Worm (Caenorhabditis elegans): ENCODE measurements around the gene col-87.

The col-87 gene

DNA sequence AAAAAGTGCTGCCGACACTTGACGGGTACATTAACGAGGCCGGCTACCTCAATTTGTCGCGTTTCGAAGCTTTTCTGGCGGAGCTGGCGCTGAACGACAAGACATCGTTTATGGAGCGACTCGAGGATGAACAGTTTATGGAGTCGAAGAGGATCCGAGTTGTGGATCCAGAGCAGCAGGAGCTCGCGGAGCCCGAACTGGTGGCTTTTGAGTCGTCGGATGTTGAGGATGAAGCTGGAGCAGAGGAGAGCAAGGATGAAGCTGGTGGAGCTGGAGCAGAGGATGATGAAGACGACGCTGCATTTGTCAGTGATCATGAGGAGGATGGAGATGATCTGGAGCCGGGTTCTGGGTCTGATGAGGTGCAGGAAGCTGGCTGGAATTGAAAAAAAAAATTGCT, 19.7 kb downstream of the col-87 start:
- TF ChIP-seq ceh-45 (GFP tag; IDR thresholded peaks at IDR 0.05) (no peak), tbx-7 (tag; optimal IDR thresholded peaks at IDR 0.05) (no peak), mec-3 (tag; optimal IDR thresholded peaks at IDR 0.05; ENCODE audit: borderline replicate concordance) (peak; percentile 25)

DNA sequence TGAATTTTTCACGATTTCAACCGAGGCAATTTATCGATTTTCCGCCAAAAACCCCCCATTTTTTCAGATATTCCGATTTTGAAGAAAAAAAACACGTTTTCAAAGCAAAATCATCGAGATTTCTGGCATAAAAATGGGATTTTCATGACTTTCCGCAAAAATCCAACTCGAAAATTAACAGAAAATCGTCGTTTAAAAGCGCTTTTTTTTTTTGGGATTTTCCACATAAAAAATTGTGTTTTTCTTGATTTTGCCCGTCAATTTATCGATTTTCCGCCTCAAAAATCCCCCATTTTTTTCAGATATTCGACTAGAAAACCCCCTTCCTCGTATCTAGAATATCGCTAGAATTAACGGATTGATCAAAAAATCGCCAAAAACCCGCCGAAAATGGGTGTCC, 25.9 kb downstream of the col-87 start, which contains the start of gene xrn-1:
TSS of gene xrn-1 (plus strand) at position 301 of the 400 bp plus-strand sequence.
- no peak for TF ChIP-seq ceh-24 (tag; optimal IDR thresholded peaks at IDR 0.05)
- no peak for TF ChIP-seq elt-2 (tag; optimal IDR thresholded peaks at IDR 0.05)
- TF ChIP-seq sdc-2 (tag; optimal IDR thresholded peaks at IDR 0.05) = no peak
- no peak for TF ChIP-seq fkh-10 (GFP tag; optimal IDR thresholded peaks at IDR 0.05)
- no peak for TF ChIP-seq eyg-1 (tag; optimal IDR thresholded peaks at IDR 0.05)
- no peak for TF ChIP-seq K09A11.1 (tag; optimal IDR thresholded peaks at IDR 0.05; ENCODE audit: insufficient read depth)
- no peak for TF ChIP-seq dmd-4 (tag; optimal IDR thresholded peaks at IDR 0.05; ENCODE audit: borderline replicate concordance)
- no peak for TF ChIP-seq ceh-18 (tag; optimal IDR thresholded peaks at IDR 0.05)
- TF ChIP-seq ceh-14 (tag; optimal IDR thresholded peaks at IDR 0.05) = no peak
- no peak for TF ChIP-seq tbx-7 (tag; optimal IDR thresholded peaks at IDR 0.05)
- TF ChIP-seq ceh-48 (tag; optimal IDR thresholded peaks at IDR 0.05) = no peak
- no peak for TF ChIP-seq rnt-1 (tag; optimal IDR thresholded peaks at IDR 0.05)
- TF ChIP-seq fkh-6 (tag; optimal IDR thresholded peaks at IDR 0.05) = no peak
- no peak for TF ChIP-seq ceh-30 (tag; optimal IDR thresholded peaks at IDR 0.05)
- TF ChIP-seq unc-86 (tag; optimal IDR thresholded peaks at IDR 0.05) = no peak
- no peak for TF ChIP-seq C08G9.2 (tag; optimal IDR thresholded peaks at IDR 0.05)
- TF ChIP-seq ceh-6 (GFP tag; optimal IDR thresholded peaks at IDR 0.05) = no peak
- no peak for TF ChIP-seq ets-4 (tag; optimal IDR thresholded peaks at IDR 0.05)
- no peak for TF ChIP-seq C38D4.7 (GFP tag; optimal IDR thresholded peaks at IDR 0.05)

DNA sequence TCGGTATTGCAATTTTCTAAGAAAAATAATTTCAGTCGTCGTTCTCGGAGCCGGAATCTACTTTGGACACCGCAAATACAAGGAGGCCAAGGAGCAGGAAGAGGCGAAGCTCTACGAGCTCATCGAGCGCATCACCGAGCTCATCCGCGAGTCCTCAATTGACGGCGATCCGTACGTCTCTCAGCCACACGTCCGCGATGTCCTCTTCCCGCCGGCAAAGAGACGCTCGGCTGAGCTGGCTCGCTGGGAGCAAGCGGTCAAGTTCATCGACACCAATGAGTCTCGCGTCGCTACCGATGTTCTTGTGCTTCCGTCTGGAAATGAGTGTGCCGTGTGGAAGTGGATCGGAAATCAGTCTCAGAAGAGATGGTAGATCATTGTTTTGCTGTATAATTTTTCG, 29.0 kb downstream of the col-87 start:
- TF ChIP-seq hlh-30 (tag; optimal IDR thresholded peaks at IDR 0.05; ENCODE audit: insufficient read depth) = no peak
- TF ChIP-seq unc-42 (tag; optimal IDR thresholded peaks at IDR 0.05) = no peak
- TF ChIP-seq pros-1 (tag; optimal IDR thresholded peaks at IDR 0.05) = no peak
- no peak for TF ChIP-seq elt-4 (tag; optimal IDR thresholded peaks at IDR 0.05)
- no peak for TF ChIP-seq dve-1 (tag; optimal IDR thresholded peaks at IDR 0.05)
- no peak for TF ChIP-seq pqm-1 (tag; optimal IDR thresholded peaks at IDR 0.05)
- no peak for TF ChIP-seq sdc-2 (tag; optimal IDR thresholded peaks at IDR 0.05)
- no peak for TF ChIP-seq ceh-34 (tag; optimal IDR thresholded peaks at IDR 0.05)
- no peak for TF ChIP-seq ceh-19 (GFP tag; optimal IDR thresholded peaks at IDR 0.05)

DNA sequence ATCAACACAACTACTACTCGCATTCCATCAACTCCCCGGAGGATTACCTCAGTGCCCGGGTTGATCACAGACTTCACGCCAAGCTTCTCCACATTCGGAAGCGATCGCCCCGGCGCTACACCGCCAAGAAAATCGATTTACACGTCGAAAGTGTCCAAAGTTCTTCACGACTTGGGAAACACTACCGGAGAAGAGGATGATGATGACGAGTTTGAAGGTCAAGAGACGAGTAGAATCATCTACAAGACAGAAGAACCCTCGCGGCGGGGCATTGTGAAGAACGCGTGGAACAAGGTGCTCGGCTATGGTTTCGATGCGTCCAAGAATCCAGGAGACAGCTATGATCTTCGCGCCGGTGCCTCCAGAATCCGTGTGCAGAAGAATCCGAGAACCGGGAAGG, 30.4 kb downstream of the col-87 start:
- no peak for TF ChIP-seq pat-9 (tag; optimal IDR thresholded peaks at IDR 0.05)
- TF ChIP-seq pha-2 (tag; optimal IDR thresholded peaks at IDR 0.05) = no peak
- TF ChIP-seq ceh-2 (tag; optimal IDR thresholded peaks at IDR 0.05) = no peak
- TF ChIP-seq ets-4 (tag; optimal IDR thresholded peaks at IDR 0.05) = no peak
- TF ChIP-seq mec-3 (tag; optimal IDR thresholded peaks at IDR 0.05; ENCODE audit: borderline replicate concordance) = no peak

DNA sequence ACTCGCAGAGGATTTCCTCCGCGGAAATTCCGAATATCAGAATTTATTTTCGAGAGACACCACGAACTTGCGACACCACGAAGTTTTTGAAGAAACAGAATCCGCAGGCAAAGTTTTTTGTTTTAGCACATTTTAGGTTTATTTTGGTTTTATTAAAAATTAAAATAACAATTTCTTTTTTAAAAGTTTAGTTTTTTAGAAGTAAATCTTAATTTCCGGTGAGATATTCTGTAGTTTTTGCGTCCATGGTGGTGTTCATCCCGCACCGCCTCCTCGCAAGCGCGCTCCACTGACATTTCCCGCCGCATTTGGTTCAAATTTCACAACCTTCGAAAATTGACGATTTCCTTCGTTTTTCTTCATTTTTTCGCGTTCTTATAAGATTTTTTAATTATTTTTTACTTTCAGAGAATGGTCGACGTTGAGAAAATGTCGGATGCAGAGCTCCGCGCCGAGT, 31.4 kb downstream of the col-87 start, which contains the start of gene lem-2:
TSS of gene lem-2 (plus strand) at position 407 of the 457 bp plus-strand sequence.
- TF ChIP-seq ceh-48 (tag; optimal IDR thresholded peaks at IDR 0.05) (peak; percentile 34), eyg-1 (tag; optimal IDR thresholded peaks at IDR 0.05) (peak; percentile 71), elt-4 (tag; optimal IDR thresholded peaks at IDR 0.05) (no peak), lim-6 (tag; optimal IDR thresholded peaks at IDR 0.05) (peak; percentile 89), pha-4 (tag; optimal IDR thresholded peaks at IDR 0.05) (no peak), madf-2 (tag; optimal IDR thresholded peaks at IDR 0.05) (peak; percentile 61), Y22D7AL.16 (tag; optimal IDR thresholded peaks at IDR 0.05) (peak; percentile 58), ztf-16 (tag; optimal IDR thresholded peaks at IDR 0.05) (peak; percentile 88), unc-3 (GFP tag; conservative IDR thresholded peaks at IDR 0.05) (no peak), unc-3 (tag; optimal IDR thresholded peaks at IDR 0.05) (peak; percentile 88), ceh-31 (tag; optimal IDR thresholded peaks at IDR 0.05) (peak; percentile 99), ceh-24 (tag; optimal IDR thresholded peaks at IDR 0.05) (peak; percentile 38), sox-2 (GFP tag; IDR thresholded peaks at IDR 0.05) (no peak), che-1 (tag; optimal IDR thresholded peaks at IDR 0.05) (peak; percentile 45), K02D7.2 (tag; optimal IDR thresholded peaks at IDR 0.05) (peak; percentile 41), dmd-4 (tag; optimal IDR thresholded peaks at IDR 0.05; ENCODE audit: borderline replicate concordance) (peak; percentile 52), ama-1 (optimal IDR thresholded peaks at IDR 0.05) (no peak), F13H6.1 (tag; optimal IDR thresholded peaks at IDR 0.05) (peak; percentile 84), npax-4 (tag; optimal IDR thresholded peaks at IDR 0.05) (peak; percentile 64), tbx-7 (tag; optimal IDR thresholded peaks at IDR 0.05) (peak; percentile 94), pat-9 (tag; optimal IDR thresholded peaks at IDR 0.05) (peak; percentile 24), sdc-2 (tag; optimal IDR thresholded peaks at IDR 0.05) (no peak)
